Worm (Caenorhabditis elegans): ENCODE measurements around the gene F47G3.3.

DNA sequence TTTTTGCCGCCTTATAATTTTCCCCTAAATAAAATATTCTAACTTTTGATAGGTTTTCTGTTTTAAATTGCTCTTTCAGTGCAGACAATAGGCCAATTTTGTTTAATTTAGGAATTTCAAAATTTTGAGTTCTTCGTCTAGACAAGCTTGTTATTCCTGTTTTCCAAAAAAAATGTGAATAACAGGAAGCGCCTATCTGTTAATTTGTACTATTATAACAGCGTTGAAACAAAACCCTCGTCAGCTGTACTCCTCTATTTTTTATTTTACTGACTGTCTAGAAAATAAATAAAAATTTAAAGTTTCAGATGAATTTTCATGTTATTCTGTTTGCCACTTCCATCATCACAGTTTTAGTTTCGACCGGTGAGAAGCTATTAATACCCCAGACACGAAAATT lies 5.5 kb downstream of the F47G3.3 start, which contains the start of gene F47G3.4:
- TF ChIP-seq egl-43 (GFP tag; IDR thresholded peaks at IDR 0.05) (no peak), fos-1 (tag; optimal IDR thresholded peaks at IDR 0.05) (no peak), ceh-44 (GFP tag; IDR thresholded peaks at IDR 0.05) (no peak), nhr-10 (tag; optimal IDR thresholded peaks at IDR 0.05) (no peak), lin-29 (GFP tag; IDR thresholded peaks at IDR 0.05) (no peak), zag-1 (tag; optimal IDR thresholded peaks at IDR 0.05) (no peak), R02D3.7 (tag; optimal IDR thresholded peaks at IDR 0.05) (no peak), nhr-11 (tag; optimal IDR thresholded peaks at IDR 0.05) (no peak), mep-1 (tag; optimal IDR thresholded peaks at IDR 0.05) (no peak)
